Fruit fly (Drosophila melanogaster) whole organism, embryonic: ENCODE measurements around the gene HDAC6.
A peak's percentile ranks its signal among the peaks of the same experiment; 100 is the strongest.

Experiments
- Adf1 ChIP-seq: fragments of 200-800 bp; sonication (Bioruptor generic); IDR thresholded peaks from 2 replicates; pipeline ENCODE4 v1.3.6; 2022; ENCODE audit warnings: missing biosample characterization, missing genetic modification characterization
- CG10321 ChIP-seq: fragments of 200-800 bp; sonication (Bioruptor generic); IDR thresholded peaks from 2 replicates; pipeline ENCODE4 v1.3.6; 2022; ENCODE audit warnings: missing biosample characterization, missing genetic modification characterization
- CG11085 ChIP-seq: fragments of 200-800 bp; sonication (Bioruptor generic); IDR thresholded peaks from 2 replicates; pipeline ENCODE4 v1.3.6; 2022; ENCODE audit warnings: missing biosample characterization, missing genetic modification characterization
- CG1233 ChIP-seq: fragments of 200-800 bp; sonication (Bioruptor generic); optimal IDR thresholded peaks from 4 replicates; lab custom pipeline; 2018; ENCODE audit warnings: missing biosample characterization, mild to moderate bottlenecking, missing genetic modification characterization
- CG12744 ChIP-seq: fragments of 200-800 bp; sonication (Bioruptor generic); optimal IDR thresholded peaks from 2 replicates; lab custom pipeline; 2016; ENCODE audit warnings: missing biosample characterization, missing genetic modification characterization
- CG13296 ChIP-seq: fragments of 200-800 bp; sonication (Bioruptor generic); optimal IDR thresholded peaks from 3 replicates; lab custom pipeline; 2018; ENCODE audit warnings: missing biosample characterization, mild to moderate bottlenecking, missing genetic modification characterization
- CG14710 ChIP-seq: fragments of 200-800 bp; sonication (Bioruptor generic); optimal IDR thresholded peaks from 3 replicates; lab custom pipeline; 2019; ENCODE audit warnings: missing biosample characterization, mild to moderate bottlenecking, missing genetic modification characterization, moderate library complexity
- CG17912 ChIP-seq: fragments of 200-800 bp; sonication (Bioruptor generic); optimal IDR thresholded peaks from 2 replicates; lab custom pipeline; 2018; ENCODE audit warnings: missing biosample characterization, mild to moderate bottlenecking, missing genetic modification characterization
- CG2199 ChIP-seq: fragments of 200-800 bp; sonication (Bioruptor generic); IDR thresholded peaks from 3 replicates; pipeline ENCODE4 v1.3.6; 2022; ENCODE audit warnings: missing biosample characterization, missing genetic modification characterization
- CG33557 ChIP-seq: fragments of 200-800 bp; sonication (Bioruptor generic); optimal IDR thresholded peaks from 2 replicates; lab custom pipeline; 2019; ENCODE audit warnings: missing biosample characterization, mild to moderate bottlenecking, missing genetic modification characterization, moderate library complexity
- CG4360 ChIP-seq: fragments of 200-800 bp; sonication (Bioruptor generic); IDR thresholded peaks from 2 replicates; pipeline ENCODE4 v1.3.6; 2022; ENCODE audit warnings: missing biosample characterization, missing genetic modification characterization
- CG43689 ChIP-seq: fragments of 200-800 bp; sonication (Bioruptor generic); IDR thresholded peaks from 2 replicates; pipeline ENCODE4 v1.3.6; 2022; ENCODE audit warnings: missing biosample characterization, missing genetic modification characterization
- CG4820 ChIP-seq: fragments of 200-800 bp; sonication (Bioruptor generic); optimal IDR thresholded peaks from 3 replicates; lab custom pipeline; 2016; ENCODE audit warnings: missing biosample characterization, missing genetic modification characterization
- CG6175 ChIP-seq: fragments of 200-800 bp; sonication (Bioruptor generic); IDR thresholded peaks from 3 replicates; pipeline ENCODE4 v1.3.6; 2022; ENCODE audit warnings: missing biosample characterization, missing genetic modification characterization
- CG6654 ChIP-seq: fragments of 200-800 bp; sonication (Bioruptor generic); optimal IDR thresholded peaks from 2 replicates; lab custom pipeline; 2017; ENCODE audit warnings: missing biosample characterization, mild to moderate bottlenecking, missing genetic modification characterization
- CG7745 ChIP-seq: fragments of 200-800 bp; sonication (Bioruptor generic); optimal IDR thresholded peaks from 2 replicates; lab custom pipeline; 2018; ENCODE audit warnings: missing biosample characterization, mild to moderate bottlenecking, missing genetic modification characterization, moderate library complexity
- CG9215 ChIP-seq: fragments of 200-800 bp; sonication (Bioruptor generic); IDR thresholded peaks from 2 replicates; pipeline ENCODE4 v1.3.6; 2022; ENCODE audit warnings: missing biosample characterization, missing genetic modification characterization
- CG9609 ChIP-seq: fragments of 200-800 bp; sonication (Bioruptor generic); optimal IDR thresholded peaks from 3 replicates; lab custom pipeline; 2016; ENCODE audit warnings: missing biosample characterization, missing genetic modification characterization
- D19A ChIP-seq: fragments of 200-800 bp; optimal IDR thresholded peaks from 3 replicates; lab custom pipeline; 2019; ENCODE audit warnings: missing biosample characterization, mild to moderate bottlenecking, missing genetic modification characterization, moderate library complexity
- Fer1 ChIP-seq: fragments of 200-800 bp; sonication (Bioruptor generic); optimal IDR thresholded peaks from 2 replicates; lab custom pipeline; 2017; ENCODE audit warnings: missing biosample characterization, mild to moderate bottlenecking, missing genetic modification characterization
- HLH4C ChIP-seq: fragments of 200-800 bp; sonication (Bioruptor generic); IDR thresholded peaks from 3 replicates; pipeline ENCODE4 v1.3.6; 2022; ENCODE audit warnings: missing biosample characterization, missing genetic modification characterization; ENCODE audit not compliant: partially characterized antibody
- Hmx ChIP-seq: fragments of 200-800 bp; sonication (Bioruptor generic); optimal IDR thresholded peaks from 2 replicates; lab custom pipeline; 2016; ENCODE audit warnings: missing biosample characterization, missing genetic modification characterization
- Hr39 ChIP-seq: fragments of >200 bp; optimal IDR thresholded peaks from 2 replicates; lab custom pipeline; 2017
- MESR4 ChIP-seq: fragments of 200-800 bp; sonication (Bioruptor generic); optimal IDR thresholded peaks from 2 replicates; lab custom pipeline; 2018; ENCODE audit warnings: missing biosample characterization, mild to moderate bottlenecking, missing genetic modification characterization, moderate library complexity
- Opbp ChIP-seq: fragments of 200-800 bp; sonication (Bioruptor generic); IDR thresholded peaks from 3 replicates; pipeline ENCODE4 v1.3.6; 2022; ENCODE audit warnings: missing biosample characterization, missing genetic modification characterization; ENCODE audit not compliant: partially characterized antibody
- Ssrp ChIP-seq: fragments of 200-800 bp; sonication (Bioruptor generic); optimal IDR thresholded peaks from 2 replicates; lab custom pipeline; 2018; ENCODE audit warnings: missing biosample characterization, mild to moderate bottlenecking, missing genetic modification characterization, moderate library complexity
- al ChIP-seq: fragments of 200-800 bp; sonication (Bioruptor generic); IDR thresholded peaks from 2 replicates; pipeline ENCODE4 v1.3.6; 2022; ENCODE audit warnings: missing biosample characterization, missing genetic modification characterization
- amos ChIP-seq: fragments of 200-800 bp; sonication (Bioruptor generic); IDR thresholded peaks from 2 replicates; pipeline ENCODE4 v1.3.6; 2022; ENCODE audit warnings: missing biosample characterization, missing genetic modification characterization; ENCODE audit not compliant: partially characterized antibody
- aop ChIP-seq: fragments of 200-800 bp; sonication (Bioruptor generic); IDR thresholded peaks from 2 replicates; pipeline ENCODE4 v1.3.6; 2022; ENCODE audit warnings: missing biosample characterization, missing genetic modification characterization
- bbx ChIP-seq: fragments of 200-800 bp; sonication (Bioruptor generic); IDR thresholded peaks from 2 replicates; pipeline ENCODE4 v1.3.6; 2022; ENCODE audit warnings: missing biosample characterization, missing genetic modification characterization; ENCODE audit not compliant: partially characterized antibody
- chif ChIP-seq, 2 experiments: fragments of 200-800 bp; sonication (Bioruptor generic); optimal IDR thresholded peaks; 3 replicates each; lab custom pipeline; 2016; ENCODE audit warnings: missing biosample characterization in 2 of 2, missing genetic modification characterization in 2 of 2
- cwo ChIP-seq: fragments of 200-800 bp; sonication (Bioruptor generic); optimal IDR thresholded peaks from 3 replicates; lab custom pipeline; 2017; ENCODE audit warnings: missing biosample characterization, missing genetic modification characterization, mild to moderate bottlenecking, moderate library complexity, missing genetic modification reagents
- emc ChIP-seq: fragments of 200-800 bp; sonication (Bioruptor generic); optimal IDR thresholded peaks from 2 replicates; lab custom pipeline; 2016; ENCODE audit warnings: missing biosample characterization, missing genetic modification characterization
- en ChIP-seq: fragments of 200-800 bp; sonication (Bioruptor generic); optimal IDR thresholded peaks from 2 replicates; lab custom pipeline; 2016; ENCODE audit warnings: missing biosample characterization, missing genetic modification characterization
- eyg ChIP-seq: fragments of 200-800 bp; sonication (Bioruptor generic); optimal IDR thresholded peaks from 3 replicates; lab custom pipeline; 2016; ENCODE audit warnings: missing biosample characterization, missing genetic modification characterization
- fd3F ChIP-seq: fragments of 200-800 bp; sonication (Bioruptor generic); optimal IDR thresholded peaks from 2 replicates; lab custom pipeline; 2018; ENCODE audit warnings: missing biosample characterization, mild to moderate bottlenecking, missing genetic modification characterization, moderate library complexity
- fd96Cb ChIP-seq: fragments of 200-800 bp; sonication (Bioruptor generic); optimal IDR thresholded peaks from 2 replicates; lab custom pipeline; 2018; ENCODE audit warnings: missing biosample characterization, mild to moderate bottlenecking, missing genetic modification characterization, moderate library complexity
- ftz-f1 ChIP-seq: fragments of 200-800 bp; sonication (Bioruptor generic); optimal IDR thresholded peaks from 2 replicates; lab custom pipeline; 2016; ENCODE audit warnings: missing biosample characterization, missing genetic modification characterization
- hb ChIP-seq: fragments of 200-800 bp; sonication (Bioruptor generic); IDR thresholded peaks from 3 replicates; pipeline ENCODE4 v1.3.6; 2022; ENCODE audit warnings: missing biosample characterization, missing genetic modification characterization; ENCODE audit not compliant: partially characterized antibody
- kni ChIP-seq: fragments of 200-800 bp; sonication (Bioruptor generic); optimal IDR thresholded peaks from 3 replicates; lab custom pipeline; 2017; ENCODE audit warnings: mild to moderate bottlenecking, missing biosample characterization, missing genetic modification reagents, missing genetic modification characterization
- mirr ChIP-seq: fragments of 200-800 bp; sonication (Bioruptor generic); optimal IDR thresholded peaks from 3 replicates; lab custom pipeline; 2018; ENCODE audit warnings: missing biosample characterization, mild to moderate bottlenecking, missing genetic modification characterization
- nau ChIP-seq: fragments of 200-800 bp; sonication (Bioruptor generic); optimal IDR thresholded peaks from 3 replicates; lab custom pipeline; 2017; ENCODE audit warnings: missing biosample characterization, mild to moderate bottlenecking, missing genetic modification characterization, missing genetic modification reagents
- oc ChIP-seq: fragments of 200-800 bp; sonication (Bioruptor generic); optimal IDR thresholded peaks from 2 replicates; lab custom pipeline; 2018; ENCODE audit warnings: missing biosample characterization, mild to moderate bottlenecking, missing genetic modification characterization, moderate library complexity
- psq ChIP-seq: fragments of 200-800 bp; sonication (Bioruptor generic); optimal IDR thresholded peaks from 2 replicates; lab custom pipeline; 2017; ENCODE audit warnings: missing biosample characterization, missing genetic modification characterization
- pzg ChIP-seq: fragments of 200-800 bp; sonication (Bioruptor generic); optimal IDR thresholded peaks from 3 replicates; lab custom pipeline; 2018; ENCODE audit warnings: missing biosample characterization, mild to moderate bottlenecking, missing genetic modification characterization, moderate library complexity
- ranshi ChIP-seq: fragments of 200-800 bp; sonication (Bioruptor generic); IDR thresholded peaks from 2 replicates; pipeline ENCODE4 v1.3.6; 2022; ENCODE audit warnings: missing biosample characterization, missing genetic modification characterization
- sd ChIP-seq: fragments of 200-800 bp; sonication (Bioruptor generic); optimal IDR thresholded peaks from 3 replicates; lab custom pipeline; 2018; ENCODE audit warnings: missing biosample characterization, mild to moderate bottlenecking, missing genetic modification characterization, moderate library complexity
- slou ChIP-seq: fragments of 200-800 bp; sonication (Bioruptor generic); optimal IDR thresholded peaks from 3 replicates; lab custom pipeline; 2016; ENCODE audit warnings: missing biosample characterization, missing genetic modification characterization
- tap ChIP-seq: fragments of 200-800 bp; optimal IDR thresholded peaks from 3 replicates; lab custom pipeline; 2019; ENCODE audit warnings: missing biosample characterization, mild to moderate bottlenecking, missing genetic modification characterization, moderate library complexity
- vfl ChIP-seq: fragments of 200-800 bp; sonication (Bioruptor generic); optimal IDR thresholded peaks from 2 replicates; lab custom pipeline; 2016; ENCODE audit warnings: missing biosample characterization, missing genetic modification characterization

Gene HDAC6

DNA sequence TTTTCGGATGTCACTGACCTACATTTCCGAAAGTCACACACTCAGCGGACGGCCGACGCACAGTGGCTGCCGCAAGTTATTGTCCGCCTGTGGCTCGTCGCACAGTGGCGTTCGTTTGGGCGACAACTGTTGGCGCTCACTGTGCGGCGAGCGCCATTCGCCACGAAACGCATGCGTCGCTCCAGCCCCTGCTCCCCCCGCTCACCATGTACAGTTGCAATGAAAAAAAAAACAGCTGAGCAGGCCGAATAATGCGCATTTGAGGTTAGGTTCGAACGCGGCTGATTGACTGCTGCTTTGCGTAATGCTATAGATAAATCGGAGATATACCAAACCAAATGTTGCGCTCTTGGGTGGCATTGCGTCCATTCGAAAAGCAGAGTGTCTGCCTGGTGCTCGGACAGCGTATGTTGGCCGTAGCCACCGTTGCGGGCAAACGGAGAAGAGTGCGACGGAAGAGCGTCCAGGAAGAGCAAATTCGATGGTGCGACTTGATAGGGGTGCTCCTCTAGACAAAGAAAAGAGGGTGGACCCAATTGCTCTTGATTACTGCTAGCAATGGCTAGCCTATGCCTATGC, 9.7 kb upstream of the HDAC6 start (continued):
- TF ChIP-seq CG4820 (GFP tag; lab: Kevin White, UChicago) (peak; percentile 55), mirr (peak; percentile 88), CG10321 (GFP tag; lab: Robert Waterston, UW) (peak; percentile 65), CG33557 (GFP tag; lab: Kevin White, UChicago) (peak; percentile 36), CG11085 (GFP tag; lab: Robert Waterston, UW) (peak; percentile 87), CG2199 (GFP tag; lab: Robert Waterston, UW) (peak; percentile 91), oc (tag; lab: Kevin White, UChicago) (peak; percentile 64), psq (GFP tag; lab: Kevin White, UChicago) (peak; percentile 24), fd96Cb (tag; lab: Kevin White, UChicago) (peak; percentile 50), ranshi (GFP tag; lab: Robert Waterston, UW) (peak; percentile 88), Hr39 (lab: Kevin White, UChicago) (no peak), emc (peak; percentile 24), Adf1 (GFP tag; lab: Robert Waterston, UW) (peak; percentile 81), cwo (GFP tag; lab: Kevin White, UChicago) (peak; percentile 81), Hmx (GFP tag; lab: Kevin White, UChicago) (no peak), D19A (tag; lab: Kevin White, UChicago) (peak; percentile 32), CG7745 (tag; lab: Kevin White, UChicago) (no peak), CG17912 (GFP tag; lab: Kevin White, UChicago) (peak; percentile 83), vfl (GFP tag; lab: Kevin White, UChicago) (no peak), CG43689 (peak; percentile 84), pzg (peak; percentile 79), en (GFP tag; lab: Kevin White, UChicago) (peak; percentile 59), slou (GFP tag; lab: Kevin White, UChicago) (peak; percentile 29), CG12744 (peak; percentile 52), eyg (GFP tag; lab: Kevin White, UChicago) (peak; percentile 65), CG9215 (GFP tag; lab: Robert Waterston, UW) (peak; percentile 85), MESR4 (peak; percentile 91), kni (peak; percentile 85), fd3F (GFP tag; lab: Kevin White, UChicago) (peak; percentile 47), CG6175 (peak; percentile 87), al (GFP tag; lab: Robert Waterston, UW) (peak; percentile 83), CG6654 (GFP tag; lab: Kevin White, UChicago) (peak; percentile 23), CG4360 (GFP tag; lab: Robert Waterston, UW) (peak; percentile 59), ftz-f1 (GFP tag; lab: Kevin White, UChicago) (peak; percentile 99), Fer1 (peak; percentile 90), nau (GFP tag; lab: Kevin White, UChicago) (peak; percentile 75), HLH4C (GFP tag; lab: Robert Waterston, UW) (peak; percentile 44; the same call in 1 of the 3 replicates), chif (GFP tag; optimal IDR thresholded peaks at IDR 0.05; lab: Kevin White, UChicago) (peak; percentile 78 to 83), hb (GFP tag; lab: Robert Waterston, UW) (no peak), CG14710 (tag; lab: Kevin White, UChicago) (peak; percentile 49), amos (GFP tag; lab: Robert Waterston, UW) (peak; percentile 48; the same call in 1 of the 2 replicates), Ssrp (tag; lab: Kevin White, UChicago) (peak; percentile 33), tap (tag; lab: Kevin White, UChicago) (peak; percentile 61), CG1233 (GFP tag; lab: Kevin White, UChicago) (peak; percentile 72), Opbp (peak; percentile 55; the same call in 2 of the 3 replicates), CG9609 (GFP tag; lab: Kevin White, UChicago) (peak; percentile 85), CG13296 (GFP tag; lab: Kevin White, UChicago) (peak; percentile 80), aop (GFP tag; lab: Robert Waterston, UW) (peak; percentile 87), sd (tag; lab: Kevin White, UChicago) (peak; percentile 76), bbx (GFP tag; lab: Robert Waterston, UW) (peak; percentile 64; the same call in 1 of the 2 replicates)
